Worm (Caenorhabditis elegans) whole organism, young adult: ENCODE data around the gene C04C3.7.

Source experiments
- F33H1.4 ChIP-seq: fragments of 200-800 bp; sonication (Bioruptor generic); IDR thresholded peaks from 2 replicates; pipeline ENCODE4 v1.3.6; 2022; ENCODE audit warnings: missing genetic modification reagents, missing genetic modification characterization, missing compliant biosample characterization
- Y95B8A.8 ChIP-seq: fragments of 200-800 bp; sonication (Bioruptor generic); IDR thresholded peaks from 2 replicates; pipeline ENCODE4 v1.3.6; 2022; ENCODE audit warnings: missing genetic modification reagents, missing genetic modification characterization, missing compliant biosample characterization
- cebp-1 ChIP-seq, 2 experiments: fragments of 200-800 bp in 1 of 2; sonication (Bioruptor generic) in 1 of 2; sonication (generic microtip) in 1 of 2; IDR thresholded peaks in 1 of 2; optimal IDR thresholded peaks in 1 of 2; 2 replicates each; pipeline versions ENCODE4 v1.3.6 to Lab custom; 2017 to 2022; ENCODE audit warnings: missing compliant biosample characterization in 2 of 2, missing genetic modification characterization in 2 of 2, mild to moderate bottlenecking in 1 of 2, missing genetic modification reagents in 1 of 2, moderate library complexity in 1 of 2
- ceh-100 ChIP-seq: fragments of 200-800 bp; sonication (Bioruptor generic); IDR thresholded peaks from 2 replicates; pipeline ENCODE4 v1.3.6; 2022; ENCODE audit warnings: missing genetic modification reagents, missing genetic modification characterization, missing compliant biosample characterization
- ceh-91 ChIP-seq: fragments of 200-800 bp; sonication (Bioruptor generic); IDR thresholded peaks from 2 replicates; pipeline ENCODE4 v1.3.6; 2022; ENCODE audit warnings: missing genetic modification reagents, missing genetic modification characterization, missing compliant biosample characterization
- let-526 ChIP-seq: fragments of 200-800 bp; sonication (Bioruptor generic); IDR thresholded peaks from 2 replicates; pipeline ENCODE4 v1.3.6; 2022; ENCODE audit warnings: missing genetic modification reagents, missing genetic modification characterization, missing compliant biosample characterization
- lin-54 ChIP-seq: fragments of 200-800 bp; sonication (Bioruptor generic); optimal IDR thresholded peaks from 2 replicates; lab custom pipeline; 2018; ENCODE audit warnings: mild to moderate bottlenecking, missing genetic modification characterization, missing compliant biosample characterization
- nfya-1 ChIP-seq: sonication (generic microtip); optimal IDR thresholded peaks from 2 replicates; lab custom pipeline; 2017; ENCODE audit warnings: antibody characterized with exemption, missing compliant biosample characterization, missing genetic modification characterization, borderline replicate concordance; ENCODE audit not compliant: insufficient read depth
- snpc-4 ChIP-seq, 5 experiments: fragments of 150-350 bp in 1 of 5; sonication (generic microtip) in 4 of 5; optimal IDR thresholded peaks; 2 replicates each; lab custom pipeline; 2014 to 2018; ENCODE audit warnings: missing genetic modification characterization in 5 of 5, missing biosample characterization in 3 of 5, antibody characterized with exemption in 2 of 5, mild to moderate bottlenecking in 2 of 5, missing compliant biosample characterization in 2 of 5, missing genotype in 2 of 5, moderate library complexity in 2 of 5, missing genetic modification reagents in 1 of 5
- unc-62 ChIP-seq: fragments of 150-350 bp; optimal IDR thresholded peaks from 2 replicates; lab custom pipeline; 2014; ENCODE audit warnings: missing biosample characterization, missing genetic modification reagents, missing genetic modification characterization
- ztf-28 ChIP-seq: fragments of 200-800 bp; sonication (Bioruptor generic); IDR thresholded peaks from 2 replicates; pipeline ENCODE4 v1.3.6; 2022; ENCODE audit warnings: missing genetic modification reagents, missing genetic modification characterization, missing compliant biosample characterization

DNA sequence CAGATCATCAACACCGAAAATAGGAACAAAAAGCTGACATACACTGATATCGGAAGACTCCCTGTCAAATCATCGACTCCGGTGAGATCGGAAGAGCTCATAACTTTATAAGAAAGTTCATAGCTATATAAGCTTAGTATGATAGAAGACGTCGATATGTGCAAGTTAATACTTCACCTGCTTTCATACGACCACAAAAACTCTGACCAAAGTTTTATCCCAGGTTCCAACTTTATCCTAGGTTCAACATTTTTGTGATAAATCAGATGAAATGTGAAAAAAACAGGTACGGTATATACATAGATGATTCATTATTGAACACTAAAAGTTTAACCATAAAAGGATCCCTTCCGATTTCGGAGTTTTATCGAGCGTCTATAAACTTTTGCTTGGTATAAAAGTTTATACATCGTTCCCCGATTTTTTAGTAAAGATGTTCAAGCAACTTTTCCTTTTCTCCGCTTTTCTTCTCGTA is 45.7 kb upstream of the C04C3.7 start, which contains the start of the genes srz-70 and C09G12.5:
- TF ChIP-seq F33H1.4: no peak
- TF ChIP-seq cebp-1 (GFP tag; IDR thresholded peaks at IDR 0.05; lab: Robert Waterston, UW): no peak
- TF ChIP-seq cebp-1 (tag; optimal IDR thresholded peaks at IDR 0.05; lab: Kevin White, UChicago): no peak
- TF ChIP-seq let-526: no peak
- no peak for TF ChIP-seq Y95B8A.8
- TF ChIP-seq lin-54 (GFP tag; lab: Kevin White, UChicago): no peak
- TF ChIP-seq ceh-91: no peak
- no peak for TF ChIP-seq unc-62 (GFP tag; lab: Kevin White, UChicago)
- TF ChIP-seq nfya-1 (tag; lab: Kevin White, UChicago): no peak
- no peak for TF ChIP-seq ceh-100
- TF ChIP-seq ztf-28: no peak
- no peak for TF ChIP-seq snpc-4 (GFP tag; optimal IDR thresholded peaks at IDR 0.05; lab: Kevin White, UChicago)
- no peak for TF ChIP-seq snpc-4 (tag; optimal IDR thresholded peaks at IDR 0.05; lab: Kevin White, UChicago)
